Fruit fly (Drosophila melanogaster): Measurements from ENCODE around the gene CG12986.
A peak's percentile ranks its signal among the peaks of the same experiment; 100 is the strongest.

CG12986 gene

dm6 chrX:17782058-17782457, 37.4 kb downstream of the CG12986 start (continued):
- no peak for TF ChIP-seq MTF-1 (GFP tag; optimal IDR thresholded peaks at IDR 0.05; ENCODE audit: borderline replicate concordance)
- TF ChIP-seq Sox100B (GFP tag; optimal IDR thresholded peaks at IDR 0.05) = peak; percentile 44
- TF ChIP-seq twi (tag; optimal IDR thresholded peaks at IDR 0.05) = peak; percentile 0
- peak; percentile 4 for TF ChIP-seq CG13775 (GFP tag; optimal IDR thresholded peaks at IDR 0.05)
- TF ChIP-seq Optix (GFP tag; IDR thresholded peaks at IDR 0.05) = no peak
- no peak for TF ChIP-seq zen (tag; optimal IDR thresholded peaks at IDR 0.05)
- peak; percentile 9 for TF ChIP-seq CG18619 (GFP tag; optimal IDR thresholded peaks at IDR 0.05)
- TF ChIP-seq B-H2 (GFP tag; optimal IDR thresholded peaks at IDR 0.05) = no peak
- no peak for TF ChIP-seq kah (GFP tag; optimal IDR thresholded peaks at IDR 0.05)
- no peak for TF ChIP-seq Elba2 (GFP tag; optimal IDR thresholded peaks at IDR 0.05)
- no peak for TF ChIP-seq CG12769 (tag; optimal IDR thresholded peaks at IDR 0.05)
- no peak for TF ChIP-seq Mad (GFP tag; optimal IDR thresholded peaks at IDR 0.05)
- TF ChIP-seq HLH54F (GFP tag; optimal IDR thresholded peaks at IDR 0.05) = no peak
- no peak for TF ChIP-seq CG10543 (GFP tag; optimal IDR thresholded peaks at IDR 0.05)
- no peak for TF ChIP-seq gsb (GFP tag; IDR thresholded peaks at IDR 0.05)
- TF ChIP-seq amos (GFP tag; IDR thresholded peaks at IDR 0.05; ENCODE audit: partially characterized antibody) = no peak
- TF ChIP-seq ken (GFP tag; IDR thresholded peaks at IDR 0.05) = no peak
- no peak for TF ChIP-seq Meics (GFP tag; optimal IDR thresholded peaks at IDR 0.05)
- peak; percentile 74 for TF ChIP-seq gem (tag; optimal IDR thresholded peaks at IDR 0.05)
- TF ChIP-seq CG43689 (GFP tag; IDR thresholded peaks at IDR 0.05) = no peak
- TF ChIP-seq zfh2 (GFP tag; optimal IDR thresholded peaks at IDR 0.05) = no peak
- peak in 1 of 3 experiments; percentile 71 for TF ChIP-seq lola (GFP tag; optimal IDR thresholded peaks at IDR 0.05)
- no peak for TF ChIP-seq insv (GFP tag; optimal IDR thresholded peaks at IDR 0.05)
- no peak for TF ChIP-seq CG11247 (GFP tag; IDR thresholded peaks at IDR 0.05)
- TF ChIP-seq CG5245 (GFP tag; optimal IDR thresholded peaks at IDR 0.05) = no peak
- TF ChIP-seq peb (GFP tag; IDR thresholded peaks at IDR 0.05) = no peak
- TF ChIP-seq Eip74EF (GFP tag; optimal IDR thresholded peaks at IDR 0.05) = no peak
- no peak for TF ChIP-seq p53 (GFP tag; optimal IDR thresholded peaks at IDR 0.05)
- no peak for TF ChIP-seq CG1233 (GFP tag; optimal IDR thresholded peaks at IDR 0.05)
- peak; percentile 8 for TF ChIP-seq Chrac-16 (GFP tag; optimal IDR thresholded peaks at IDR 0.05)
- TF ChIP-seq CG31441 (GFP tag; IDR thresholded peaks at IDR 0.05) = peak; percentile 69
- TF ChIP-seq ems (GFP tag; optimal IDR thresholded peaks at IDR 0.05) = no peak
- TF ChIP-seq CG6683 (GFP tag; optimal IDR thresholded peaks at IDR 0.05) = no peak
- no peak for TF ChIP-seq danr (GFP tag; IDR thresholded peaks at IDR 0.05)
- TF ChIP-seq CG11560 (tag; IDR thresholded peaks at IDR 0.05) = no peak
- no peak for TF ChIP-seq CG30431 (GFP tag; optimal IDR thresholded peaks at IDR 0.05)
- peak; percentile 49 for TF ChIP-seq CG8924 (tag; optimal IDR thresholded peaks at IDR 0.05)
- TF ChIP-seq CG17829 (tag; optimal IDR thresholded peaks at IDR 0.05) = peak; percentile 38
- no peak for TF ChIP-seq dati (GFP tag; IDR thresholded peaks at IDR 0.05)
- peak; percentile 72 for TF ChIP-seq row (GFP tag; IDR thresholded peaks at IDR 0.05)
- TF ChIP-seq CG2199 (GFP tag; IDR thresholded peaks at IDR 0.05) = no peak
- no peak for TF ChIP-seq maf-S (GFP tag; optimal IDR thresholded peaks at IDR 0.05)
- no peak for TF ChIP-seq Ptx1 (GFP tag; IDR thresholded peaks at IDR 0.05)
- peak; percentile 64 for TF ChIP-seq CG12391 (tag; optimal IDR thresholded peaks at IDR 0.05)
- no peak for TF ChIP-seq inv (GFP tag; IDR thresholded peaks at IDR 0.05; ENCODE audit: partially characterized antibody)
- no peak for TF ChIP-seq CG15514 (GFP tag; optimal IDR thresholded peaks at IDR 0.05)
- TF ChIP-seq z (GFP tag; IDR thresholded peaks at IDR 0.05) = no peak
- TF ChIP-seq Bdp1 (GFP tag; optimal IDR thresholded peaks at IDR 0.05) = no peak
- TF ChIP-seq H15 (GFP tag; IDR thresholded peaks at IDR 0.05) = no peak
- TF ChIP-seq CG6254 (GFP tag; optimal IDR thresholded peaks at IDR 0.05) = no peak
- TF ChIP-seq psq (GFP tag; optimal IDR thresholded peaks at IDR 0.05) = no peak
- TF ChIP-seq Myb (GFP tag; optimal IDR thresholded peaks at IDR 0.05) = no peak
